Worm (Caenorhabditis elegans): ENCODE data around the gene bus-5.

- TF ChIP-seq alr-1 (tag; optimal IDR thresholded peaks at IDR 0.05; ENCODE audit: borderline replicate concordance), result no peak
- TF ChIP-seq unc-62 (GFP tag; optimal IDR thresholded peaks at IDR 0.05), result no peak
- no peak for TF ChIP-seq rnt-1 (tag; optimal IDR thresholded peaks at IDR 0.05)
- no peak for TF ChIP-seq elt-3 (tag; optimal IDR thresholded peaks at IDR 0.05)
- TF ChIP-seq elt-2 (tag; optimal IDR thresholded peaks at IDR 0.05), result no peak
- no peak for TF ChIP-seq ztf-11 (tag; optimal IDR thresholded peaks at IDR 0.05)
- TF ChIP-seq unc-86 (tag; optimal IDR thresholded peaks at IDR 0.05), result no peak
- no peak for TF ChIP-seq nhr-12 (tag; optimal IDR thresholded peaks at IDR 0.05)
- no peak for TF ChIP-seq aha-1 (tag; optimal IDR thresholded peaks at IDR 0.05)
- no peak for TF ChIP-seq hlh-17 (GFP tag; optimal IDR thresholded peaks at IDR 0.05; ENCODE audit: borderline replicate concordance)
- TF ChIP-seq egl-13 (tag; optimal IDR thresholded peaks at IDR 0.05), result no peak
- no peak for TF ChIP-seq unc-130 (tag; optimal IDR thresholded peaks at IDR 0.05)
Observed at ce11 chrX:2150006-2150405, 37.1 kb upstream of the bus-5 start, which contains the start of gene npax-2.

All from whole organism, L1 larva.